Worm (Caenorhabditis elegans): ENCODE results near the gene coh-1.

DNA sequence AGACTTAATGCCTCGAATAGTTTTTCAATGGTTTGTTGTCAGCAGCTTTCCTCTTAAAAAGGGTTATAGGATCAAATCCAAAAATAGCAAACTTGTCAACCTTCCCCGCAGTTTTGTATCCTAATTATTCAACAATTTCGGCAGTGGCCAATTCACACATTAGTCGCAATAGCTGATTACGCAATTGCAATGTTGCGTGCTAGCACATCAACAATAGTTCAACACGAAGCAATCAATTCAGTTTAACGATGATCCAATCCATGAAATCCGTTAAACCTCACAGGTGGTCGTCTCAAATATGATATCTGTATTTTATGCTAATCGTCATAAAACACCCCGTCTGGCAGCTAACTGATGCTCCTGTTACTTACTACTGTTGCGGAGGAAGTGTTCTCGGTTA lies 22.2 kb downstream of the coh-1 start:
- no peak for TF ChIP-seq R02D3.7 (tag; optimal IDR thresholded peaks at IDR 0.05)
- no peak for TF ChIP-seq dmd-9 (GFP tag; IDR thresholded peaks at IDR 0.05)
- no peak for TF ChIP-seq nhr-6 (tag; optimal IDR thresholded peaks at IDR 0.05)
- no peak for TF ChIP-seq ztf-11 (tag; optimal IDR thresholded peaks at IDR 0.05)
- no peak for TF ChIP-seq madf-5 (GFP tag; IDR thresholded peaks at IDR 0.05)
- TF ChIP-seq gei-8 (GFP tag; optimal IDR thresholded peaks at IDR 0.05) = no peak
- TF ChIP-seq pha-4 (GFP tag; IDR thresholded peaks at IDR 0.05) = no peak
- TF ChIP-seq pha-4 (tag; optimal IDR thresholded peaks at IDR 0.05) = no peak
- no peak for TF ChIP-seq nhr-11 (tag; optimal IDR thresholded peaks at IDR 0.05)
- TF ChIP-seq fos-1 (tag; optimal IDR thresholded peaks at IDR 0.05) = no peak
- TF ChIP-seq ama-1 (optimal IDR thresholded peaks at IDR 0.05) = no peak
